Worm (Caenorhabditis elegans) whole organism, young adult: Measurements from ENCODE around the gene T16H12.2.

Experiments used
- T07F8.4 ChIP-seq: sonication (generic microtip); optimal IDR thresholded peaks from 2 replicates; lab custom pipeline; 2016; ENCODE audit warnings: mild to moderate bottlenecking, missing genetic modification characterization, moderate library complexity, missing compliant biosample characterization
- attf-5 ChIP-seq: fragments of 200-800 bp; sonication (Bioruptor generic); optimal IDR thresholded peaks from 2 replicates; lab custom pipeline; 2018; ENCODE audit warnings: mild to moderate bottlenecking, missing genetic modification characterization, missing compliant biosample characterization
- cebp-2 ChIP-seq: fragments of 200-800 bp; sonication (Bioruptor generic); IDR thresholded peaks from 2 replicates; pipeline ENCODE4 v1.3.6; 2022; ENCODE audit warnings: missing genetic modification characterization, missing compliant biosample characterization
- hmg-20 ChIP-seq: fragments of 200-800 bp; sonication (Bioruptor generic); IDR thresholded peaks from 2 replicates; pipeline ENCODE4 v1.3.6; 2022; ENCODE audit warnings: missing genetic modification reagents, missing genetic modification characterization, missing compliant biosample characterization
- snpc-4 ChIP-seq, 5 experiments: fragments of 150-350 bp in 1 of 5; sonication (generic microtip) in 4 of 5; optimal IDR thresholded peaks; 2 replicates each; lab custom pipeline; 2014 to 2018; ENCODE audit warnings: missing genetic modification characterization in 5 of 5, missing biosample characterization in 3 of 5, antibody characterized with exemption in 2 of 5, mild to moderate bottlenecking in 2 of 5, missing compliant biosample characterization in 2 of 5, missing genotype in 2 of 5, moderate library complexity in 2 of 5, missing genetic modification reagents in 1 of 5

DNA sequence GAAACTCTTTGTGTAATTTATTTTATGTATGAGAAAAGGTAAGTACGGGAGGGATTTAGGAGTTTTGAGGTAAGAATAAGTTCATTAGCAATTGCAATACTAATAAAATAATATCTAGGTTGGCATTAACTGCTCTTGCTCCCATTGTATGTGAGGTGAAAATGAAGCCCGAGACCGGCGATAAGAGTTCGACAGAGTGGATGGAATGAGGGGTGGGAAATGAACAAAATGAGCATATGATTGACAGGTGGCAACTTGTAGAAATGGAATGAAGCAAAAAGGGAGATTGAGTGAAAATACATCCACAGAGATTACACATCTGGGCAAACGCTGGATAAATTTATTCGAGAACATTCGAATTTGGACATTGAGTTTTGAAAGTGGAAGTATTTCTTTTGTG is 7.3 kb upstream of the T16H12.2 start:
- TF ChIP-seq T07F8.4 (tag; lab: Kevin White, UChicago): no peak
- TF ChIP-seq hmg-20: no peak
- no peak for TF ChIP-seq cebp-2 (GFP tag; lab: Robert Waterston, UW)
- TF ChIP-seq attf-5 (GFP tag; lab: Kevin White, UChicago): no peak
- no peak for TF ChIP-seq snpc-4 (GFP tag; optimal IDR thresholded peaks at IDR 0.05; lab: Kevin White, UChicago)
- TF ChIP-seq snpc-4 (tag; optimal IDR thresholded peaks at IDR 0.05; lab: Kevin White, UChicago): no peak
